Worm (Caenorhabditis elegans) whole organism, young adult: Measurements from ENCODE around the gene col-78.
A peak's percentile ranks its signal among the peaks of the same experiment; 100 is the strongest.

Experiments used
- Y79H2A.3 ChIP-seq: fragments of 200-800 bp; sonication (Bioruptor generic); conservative IDR thresholded peaks from 2 replicates; pipeline ENCODE4 v1.3.6; 2022; ENCODE audit warnings: missing genetic modification reagents, missing genetic modification characterization, missing compliant biosample characterization
- ama-1 ChIP-seq, 3 experiments: fragments of 150-350 bp in 1 of 3; sonication (generic microtip) in 2 of 3; optimal IDR thresholded peaks; 2 replicates each; lab custom pipeline; 2014 to 2018; ENCODE audit warnings: missing biosample characterization in 2 of 3, missing genetic modification characterization in 2 of 3, missing genetic modification reagents in 2 of 3
- ceh-58 ChIP-seq: fragments of 200-800 bp; sonication (Bioruptor generic); IDR thresholded peaks from 2 replicates; pipeline ENCODE4 v1.3.6; 2022; ENCODE audit warnings: missing genetic modification characterization, missing compliant biosample characterization
- efl-1 ChIP-seq: fragments of 150-350 bp; optimal IDR thresholded peaks from 2 replicates; lab custom pipeline; 2014; ENCODE audit warnings: missing biosample characterization, missing genetic modification reagents, missing genetic modification characterization
- hsf-1 ChIP-seq: fragments of 200-800 bp; sonication (Bioruptor generic); IDR thresholded peaks from 2 replicates; pipeline ENCODE4 v1.3.6; 2022; ENCODE audit warnings: missing genetic modification reagents, missing genetic modification characterization, missing compliant biosample characterization
- nfya-2 ChIP-seq: fragments of 200-800 bp; sonication (Bioruptor generic); IDR thresholded peaks from 2 replicates; pipeline ENCODE4 v1.3.6; 2022; ENCODE audit warnings: missing genetic modification reagents, missing genetic modification characterization, missing compliant biosample characterization
- nhr-90 ChIP-seq: sonication (generic microtip); optimal IDR thresholded peaks from 2 replicates; lab custom pipeline; 2016; ENCODE audit warnings: missing genotype, mild to moderate bottlenecking, missing genetic modification characterization, missing compliant biosample characterization
- rec-8 ChIP-seq, 2 experiments: sonication (generic microtip); optimal IDR thresholded peaks; 2 replicates each; lab custom pipeline; 2016; ENCODE audit warnings: mild to moderate bottlenecking in 2 of 2, missing genetic modification characterization in 2 of 2, missing genetic modification reagents in 2 of 2, missing genotype in 2 of 2, missing biosample characterization in 1 of 2, missing compliant biosample characterization in 1 of 2, moderate library complexity in 1 of 2
- snpc-3.4 ChIP-seq: sonication (generic microtip); optimal IDR thresholded peaks from 2 replicates; lab custom pipeline; 2017; ENCODE audit warnings: missing genetic modification characterization, mild to moderate bottlenecking, missing compliant biosample characterization, antibody characterized with exemption, moderate library complexity, missing genotype, missing genetic modification reagents
- snpc-4 ChIP-seq, 5 experiments: fragments of 150-350 bp in 1 of 5; sonication (generic microtip) in 4 of 5; optimal IDR thresholded peaks; 2 replicates each; lab custom pipeline; 2014 to 2018; ENCODE audit warnings: missing genetic modification characterization in 5 of 5, missing biosample characterization in 3 of 5, antibody characterized with exemption in 2 of 5, mild to moderate bottlenecking in 2 of 5, missing compliant biosample characterization in 2 of 5, missing genotype in 2 of 5, moderate library complexity in 2 of 5, missing genetic modification reagents in 1 of 5
- unc-130 ChIP-seq: sonication (generic microtip); optimal IDR thresholded peaks from 2 replicates; lab custom pipeline; 2016; ENCODE audit warnings: missing genetic modification reagents, missing genetic modification characterization, missing compliant biosample characterization

ce11 chrII:9169450-9169960, 17.2 kb downstream of the col-78 start, which contains the start of gene dpl-1:
- TF ChIP-seq nfya-2 (no peak), ceh-58 (GFP tag; lab: Robert Waterston, UW) (no peak), unc-130 (GFP tag; lab: Kevin White, UChicago) (no peak), snpc-3.4 (tag; lab: Kevin White, UChicago) (no peak), efl-1 (peak; percentile 39), rec-8 (tag; optimal IDR thresholded peaks at IDR 0.05; lab: Kevin White, UChicago) (no peak), nhr-90 (tag; lab: Kevin White, UChicago) (no peak), hsf-1 (GFP tag; lab: Robert Waterston, UW) (no peak), snpc-4 (GFP tag; optimal IDR thresholded peaks at IDR 0.05; lab: Kevin White, UChicago) (no peak), snpc-4 (tag; optimal IDR thresholded peaks at IDR 0.05; lab: Kevin White, UChicago) (no peak), Y79H2A.3 (no peak), ama-1 (optimal IDR thresholded peaks at IDR 0.05; lab: Kevin White, UChicago) (no peak), ama-1 (GFP tag; optimal IDR thresholded peaks at IDR 0.05; lab: Kevin White, UChicago) (no peak)
